Worm (Caenorhabditis elegans) whole organism, late embryonic: Measurements from ENCODE around the gene gst-1.

Experiments
- C08G9.2 ChIP-seq: sonication (generic microtip); optimal IDR thresholded peaks from 2 replicates; lab custom pipeline; 2016; ENCODE audit warnings: mild to moderate bottlenecking, missing genetic modification characterization, moderate library complexity, missing compliant biosample characterization
- Y22D7AL.16 ChIP-seq: sonication (generic microtip); optimal IDR thresholded peaks from 2 replicates; lab custom pipeline; 2016; ENCODE audit warnings: missing genetic modification characterization, missing compliant biosample characterization
- fkh-10 ChIP-seq: fragments of 150-350 bp; optimal IDR thresholded peaks from 2 replicates; lab custom pipeline; 2014; ENCODE audit warnings: missing biosample characterization, missing genetic modification reagents, missing genetic modification characterization
- nhr-11 ChIP-seq: fragments of 150-350 bp; optimal IDR thresholded peaks from 2 replicates; lab custom pipeline; 2014; ENCODE audit warnings: missing biosample characterization, missing genetic modification characterization
- pat-9 ChIP-seq: fragments of 200-800 bp; sonication (Bioruptor generic); optimal IDR thresholded peaks from 2 replicates; lab custom pipeline; 2018; ENCODE audit warnings: mild to moderate bottlenecking, missing genetic modification characterization, moderate library complexity, missing compliant biosample characterization
- pqm-1 ChIP-seq: sonication (generic microtip); optimal IDR thresholded peaks from 2 replicates; lab custom pipeline; 2016; ENCODE audit warnings: missing genetic modification characterization, missing compliant biosample characterization
- sdc-2 ChIP-seq: sonication (generic microtip); optimal IDR thresholded peaks from 2 replicates; lab custom pipeline; 2016; ENCODE audit warnings: missing genotype, missing genetic modification characterization, missing compliant biosample characterization
- sox-4 ChIP-seq: sonication (generic microtip); optimal IDR thresholded peaks from 2 replicates; lab custom pipeline; 2017; ENCODE audit warnings: mild to moderate bottlenecking, missing genetic modification characterization, inconsistent platforms, missing compliant biosample characterization
- ttx-3 ChIP-seq: sonication (generic microtip); optimal IDR thresholded peaks from 2 replicates; lab custom pipeline; 2016; ENCODE audit warnings: missing genetic modification reagents, missing genetic modification characterization, missing compliant biosample characterization
- zip-5 ChIP-seq: sonication (generic microtip); optimal IDR thresholded peaks from 2 replicates; lab custom pipeline; 2016; ENCODE audit warnings: missing genetic modification characterization, missing compliant biosample characterization

ce11 chrIII:9022535-9022934 is 36.6 kb upstream of the gst-1 start, which contains the start of gene F59B2.14:
- no peak for TF ChIP-seq sdc-2 (tag; lab: Kevin White, UChicago)
- no peak for TF ChIP-seq pqm-1 (tag; lab: Kevin White, UChicago)
- no peak for TF ChIP-seq nhr-11 (tag; lab: Kevin White, UChicago)
- TF ChIP-seq pat-9 (tag; lab: Kevin White, UChicago), result no peak
- TF ChIP-seq sox-4 (tag; lab: Kevin White, UChicago), result no peak
- no peak for TF ChIP-seq ttx-3 (tag; lab: Kevin White, UChicago)
- TF ChIP-seq zip-5 (tag; lab: Kevin White, UChicago), result no peak
- TF ChIP-seq fkh-10, result no peak
- TF ChIP-seq C08G9.2 (tag; lab: Kevin White, UChicago), result no peak
- TF ChIP-seq Y22D7AL.16 (tag; lab: Kevin White, UChicago), result no peak
